Fruit fly (Drosophila melanogaster) whole organism, embryonic: ENCODE measurements around the gene gb.

Experiments used
- Atf6 ChIP-seq: fragments of 200-800 bp; sonication (Bioruptor generic); IDR thresholded peaks from 2 replicates; pipeline ENCODE4 v1.3.6; 2022; ENCODE audit warnings: missing biosample characterization, missing genetic modification characterization
- B-H1 ChIP-seq: fragments of 200-800 bp; sonication (Bioruptor generic); IDR thresholded peaks from 3 replicates; pipeline ENCODE4 v1.3.6; 2022; ENCODE audit warnings: missing biosample characterization, missing genetic modification characterization
- CG10543 ChIP-seq: fragments of 200-800 bp; sonication (Bioruptor generic); optimal IDR thresholded peaks from 3 replicates; lab custom pipeline; 2017; ENCODE audit warnings: missing biosample characterization, mild to moderate bottlenecking, missing genetic modification characterization, moderate library complexity
- CG11093 ChIP-seq: fragments of 200-800 bp; sonication (Bioruptor generic); IDR thresholded peaks from 3 replicates; pipeline ENCODE4 v1.3.6; 2022; ENCODE audit warnings: missing biosample characterization, missing genetic modification characterization
- CG11398 ChIP-seq: fragments of 200-800 bp; sonication (Bioruptor generic); optimal IDR thresholded peaks from 2 replicates; lab custom pipeline; 2016; ENCODE audit warnings: missing biosample characterization, missing genetic modification characterization
- CG12071 ChIP-seq: fragments of 200-800 bp; sonication (Bioruptor generic); optimal IDR thresholded peaks from 3 replicates; lab custom pipeline; 2018; ENCODE audit warnings: missing biosample characterization, mild to moderate bottlenecking, missing genetic modification characterization
- CG14014 ChIP-seq: fragments of 200-800 bp; sonication (Bioruptor generic); IDR thresholded peaks from 2 replicates; pipeline ENCODE4 v1.3.6; 2022; ENCODE audit warnings: missing biosample characterization, missing genetic modification characterization
- CG14667 ChIP-seq: fragments of 200-800 bp; sonication (Bioruptor generic); IDR thresholded peaks from 2 replicates; pipeline ENCODE4 v1.3.6; 2022; ENCODE audit warnings: missing biosample characterization, missing genetic modification characterization
- CG15011 ChIP-seq: fragments of 200-800 bp; sonication (Bioruptor generic); optimal IDR thresholded peaks from 3 replicates; lab custom pipeline; 2018; ENCODE audit warnings: missing biosample characterization, mild to moderate bottlenecking, missing genetic modification characterization
- CG3407 ChIP-seq: fragments of 200-800 bp; sonication (Bioruptor generic); optimal IDR thresholded peaks from 2 replicates; lab custom pipeline; 2018; ENCODE audit warnings: missing biosample characterization, mild to moderate bottlenecking, missing genetic modification characterization
- CG34224 ChIP-seq: fragments of 200-800 bp; sonication (Bioruptor generic); IDR thresholded peaks from 3 replicates; pipeline ENCODE4 v1.3.6; 2022; ENCODE audit warnings: missing biosample characterization, missing genetic modification characterization; ENCODE audit not compliant: partially characterized antibody
- CG4282 ChIP-seq: fragments of 200-800 bp; sonication (Bioruptor generic); optimal IDR thresholded peaks from 2 replicates; lab custom pipeline; 2016; ENCODE audit warnings: missing biosample characterization, missing genetic modification characterization
- CG4360 ChIP-seq: fragments of 200-800 bp; sonication (Bioruptor generic); IDR thresholded peaks from 2 replicates; pipeline ENCODE4 v1.3.6; 2022; ENCODE audit warnings: missing biosample characterization, missing genetic modification characterization
- CG4617 ChIP-seq: fragments of 200-800 bp; sonication (Bioruptor generic); optimal IDR thresholded peaks from 3 replicates; lab custom pipeline; 2016; ENCODE audit warnings: missing biosample characterization, missing genetic modification characterization, borderline replicate concordance
- CG4730 ChIP-seq: fragments of 200-800 bp; sonication (Bioruptor generic); IDR thresholded peaks from 2 replicates; pipeline ENCODE4 v1.3.6; 2022; ENCODE audit warnings: missing biosample characterization, missing genetic modification characterization
- CG6689 ChIP-seq: fragments of 200-800 bp; sonication (Bioruptor generic); IDR thresholded peaks from 2 replicates; pipeline ENCODE4 v1.3.6; 2022; ENCODE audit warnings: missing biosample characterization, missing genetic modification characterization
- CG6854 ChIP-seq: fragments of 200-800 bp; sonication (Bioruptor generic); optimal IDR thresholded peaks from 3 replicates; lab custom pipeline; 2017; ENCODE audit warnings: missing biosample characterization, mild to moderate bottlenecking, missing genetic modification characterization
- CG8281 ChIP-seq: fragments of 200-800 bp; sonication (Bioruptor generic); optimal IDR thresholded peaks from 2 replicates; lab custom pipeline; 2018; ENCODE audit warnings: missing biosample characterization, mild to moderate bottlenecking, missing genetic modification characterization, moderate library complexity
- CG8944 ChIP-seq: fragments of 200-800 bp; sonication (Bioruptor generic); optimal IDR thresholded peaks from 3 replicates; lab custom pipeline; 2016; ENCODE audit warnings: missing biosample characterization, missing genetic modification characterization
- CG9215 ChIP-seq: fragments of 200-800 bp; sonication (Bioruptor generic); IDR thresholded peaks from 2 replicates; pipeline ENCODE4 v1.3.6; 2022; ENCODE audit warnings: missing biosample characterization, missing genetic modification characterization
- CTCF ChIP-seq: fragments of 200-800 bp; sonication (Bioruptor generic); optimal IDR thresholded peaks from 2 replicates; lab custom pipeline; 2017; ENCODE audit warnings: missing biosample characterization, mild to moderate bottlenecking, missing genetic modification characterization, moderate library complexity
- Fer1 ChIP-seq: fragments of 200-800 bp; sonication (Bioruptor generic); optimal IDR thresholded peaks from 2 replicates; lab custom pipeline; 2017; ENCODE audit warnings: missing biosample characterization, mild to moderate bottlenecking, missing genetic modification characterization
- HLHmδ ChIP-seq: fragments of 200-800 bp; sonication (Bioruptor generic); optimal IDR thresholded peaks from 2 replicates; lab custom pipeline; 2018; ENCODE audit warnings: missing biosample characterization, mild to moderate bottlenecking, missing genetic modification characterization, moderate library complexity
- HmgZ ChIP-seq: fragments of 200-800 bp; sonication (Bioruptor generic); optimal IDR thresholded peaks from 2 replicates; lab custom pipeline; 2018; ENCODE audit warnings: missing biosample characterization, mild to moderate bottlenecking, missing genetic modification characterization
- Hsf ChIP-seq: fragments of 200-800 bp; sonication (Bioruptor generic); optimal IDR thresholded peaks from 3 replicates; lab custom pipeline; 2016; ENCODE audit warnings: missing biosample characterization, missing genetic modification characterization
- Jarid2 ChIP-seq: fragments of 200-800 bp; sonication (Bioruptor generic); optimal IDR thresholded peaks from 3 replicates; lab custom pipeline; 2017; ENCODE audit warnings: mild to moderate bottlenecking, missing biosample characterization, missing genetic modification reagents, missing genetic modification characterization
- Lhr ChIP-seq: fragments of 200-800 bp; sonication (Bioruptor generic); optimal IDR thresholded peaks from 3 replicates; lab custom pipeline; 2017; ENCODE audit warnings: mild to moderate bottlenecking, missing biosample characterization, missing genetic modification reagents, missing genetic modification characterization
- Lim3 ChIP-seq: fragments of 200-800 bp; sonication (Bioruptor generic); IDR thresholded peaks from 2 replicates; pipeline ENCODE4 v1.3.6; 2022; ENCODE audit warnings: missing biosample characterization, missing genetic modification characterization
- MTF-1 ChIP-seq: fragments of 200-800 bp; sonication (Bioruptor generic); optimal IDR thresholded peaks from 2 replicates; lab custom pipeline; 2018; ENCODE audit warnings: missing biosample characterization, mild to moderate bottlenecking, missing genetic modification characterization, borderline replicate concordance
- Nf-YC ChIP-seq: fragments of 200-800 bp; optimal IDR thresholded peaks from 3 replicates; lab custom pipeline; 2019; ENCODE audit warnings: missing biosample characterization, mild to moderate bottlenecking, missing genetic modification characterization, moderate library complexity
- Oli ChIP-seq: fragments of 200-800 bp; sonication (Bioruptor generic); optimal IDR thresholded peaks from 2 replicates; lab custom pipeline; 2018; ENCODE audit warnings: missing biosample characterization, mild to moderate bottlenecking, missing genetic modification characterization, moderate library complexity
- Scr ChIP-seq: fragments of 200-800 bp; sonication (Bioruptor generic); IDR thresholded peaks from 2 replicates; pipeline ENCODE4 v1.3.6; 2022; ENCODE audit warnings: missing biosample characterization, missing genetic modification characterization; ENCODE audit not compliant: partially characterized antibody
- TFAM ChIP-seq: fragments of 200-800 bp; sonication (Bioruptor generic); optimal IDR thresholded peaks from 2 replicates; lab custom pipeline; 2017; ENCODE audit warnings: missing biosample characterization, missing genetic modification characterization, inconsistent platforms
- Xrp1 ChIP-seq: fragments of 200-800 bp; sonication (Bioruptor generic); IDR thresholded peaks from 2 replicates; pipeline ENCODE4 v1.3.6; 2022; ENCODE audit warnings: missing biosample characterization, missing genetic modification characterization
- YL-1 ChIP-seq: fragments of 200-800 bp; sonication (Bioruptor generic); optimal IDR thresholded peaks from 3 replicates; lab custom pipeline; 2017; ENCODE audit warnings: missing biosample characterization, mild to moderate bottlenecking, missing genetic modification characterization
- ab ChIP-seq: fragments of 200-800 bp; sonication (Bioruptor generic); optimal IDR thresholded peaks from 2 replicates; lab custom pipeline; 2016; ENCODE audit warnings: missing biosample characterization, missing genetic modification characterization
- bsh ChIP-seq, 2 experiments: fragments of 200-800 bp; sonication (Bioruptor generic); optimal IDR thresholded peaks; 2 replicates each; lab custom pipeline; 2017 to 2018; ENCODE audit warnings: mild to moderate bottlenecking in 2 of 2, missing biosample characterization in 2 of 2, missing genetic modification characterization in 2 of 2, moderate library complexity in 1 of 2
- chinmo ChIP-seq: fragments of 200-800 bp; sonication (Bioruptor generic); IDR thresholded peaks from 4 replicates; pipeline ENCODE4 v1.3.6; 2022; ENCODE audit warnings: missing biosample characterization, missing genetic modification characterization; ENCODE audit not compliant: partially characterized antibody
- crc ChIP-seq: fragments of 200-800 bp; sonication (Bioruptor generic); optimal IDR thresholded peaks from 2 replicates; lab custom pipeline; 2016; ENCODE audit warnings: missing biosample characterization, missing genetic modification characterization
- inv ChIP-seq: fragments of 200-800 bp; sonication (Bioruptor generic); IDR thresholded peaks from 2 replicates; pipeline ENCODE4 v1.3.6; 2022; ENCODE audit warnings: missing biosample characterization, missing genetic modification characterization; ENCODE audit not compliant: partially characterized antibody
- mld ChIP-seq: fragments of 200-800 bp; sonication (Bioruptor generic); IDR thresholded peaks from 3 replicates; pipeline ENCODE4 v1.3.6; 2022; ENCODE audit warnings: missing biosample characterization, missing genetic modification characterization; ENCODE audit not compliant: partially characterized antibody
- sd ChIP-seq: fragments of 200-800 bp; sonication (Bioruptor generic); optimal IDR thresholded peaks from 3 replicates; lab custom pipeline; 2018; ENCODE audit warnings: missing biosample characterization, mild to moderate bottlenecking, missing genetic modification characterization, moderate library complexity
- seq ChIP-seq: fragments of 200-800 bp; sonication (Bioruptor generic); IDR thresholded peaks from 2 replicates; pipeline ENCODE4 v1.3.6; 2022; ENCODE audit warnings: missing biosample characterization, missing genetic modification characterization
- sim ChIP-seq: fragments of 200-800 bp; sonication (Bioruptor generic); IDR thresholded peaks from 2 replicates; pipeline ENCODE4 v1.3.6; 2022; ENCODE audit warnings: missing biosample characterization, missing genetic modification characterization
- sna ChIP-seq: fragments of 200-800 bp; sonication (Bioruptor generic); IDR thresholded peaks from 2 replicates; pipeline ENCODE4 v1.3.6; 2022; ENCODE audit warnings: missing biosample characterization, missing genetic modification characterization; ENCODE audit not compliant: partially characterized antibody
- sr ChIP-seq: fragments of 200-800 bp; sonication (Bioruptor generic); IDR thresholded peaks from 3 replicates; pipeline ENCODE4 v1.3.6; 2022; ENCODE audit warnings: missing biosample characterization, missing genetic modification characterization
- wek ChIP-seq: fragments of 200-800 bp; sonication (Bioruptor generic); optimal IDR thresholded peaks from 3 replicates; lab custom pipeline; 2018; ENCODE audit warnings: missing biosample characterization, mild to moderate bottlenecking, missing genetic modification characterization, moderate library complexity
- zfh2 ChIP-seq: fragments of 200-800 bp; sonication (Bioruptor generic); optimal IDR thresholded peaks from 2 replicates; lab custom pipeline; 2016; ENCODE audit warnings: missing biosample characterization, missing genetic modification characterization

The gb gene

dm6 chr3R:27111784-27112602 is at the start of gene gb, which contains the start of gene CG5815 (continued):
- TF ChIP-seq bsh (GFP tag; optimal IDR thresholded peaks at IDR 0.05; lab: Kevin White, UChicago) = peak; percentile 60 to 90
- peak; percentile 77 for TF ChIP-seq B-H1 (GFP tag; lab: Robert Waterston, UW)
- peak; percentile 32 for TF ChIP-seq CG4282 (GFP tag; lab: Kevin White, UChicago)
- TF ChIP-seq CG14014 = peak; percentile 93
- TF ChIP-seq CG11398 (GFP tag; lab: Kevin White, UChicago) = peak; percentile 43
- peak; percentile 50 for TF ChIP-seq TFAM (GFP tag; lab: Kevin White, UChicago)
- peak; percentile 93 for TF ChIP-seq Atf6 (GFP tag; lab: Robert Waterston, UW)
- peak; percentile 74; the same call in 2 of the 4 replicates for TF ChIP-seq chinmo (GFP tag; lab: Robert Waterston, UW)
- TF ChIP-seq sd (tag; lab: Kevin White, UChicago) = no peak
- TF ChIP-seq sr (GFP tag; lab: Robert Waterston, UW) = 0 out of 3 replicates have a peak, but pooled peaks have one; percentile 53
- TF ChIP-seq Oli (tag; lab: Kevin White, UChicago) = peak; percentile 85
- peak; percentile 70 for TF ChIP-seq CG4617
- TF ChIP-seq HmgZ (tag; lab: Kevin White, UChicago) = peak; percentile 91
- TF ChIP-seq CG6689 (GFP tag; lab: Robert Waterston, UW) = peak; percentile 86
- TF ChIP-seq inv (GFP tag; lab: Robert Waterston, UW) = peak; percentile 91
- peak; percentile 96 for TF ChIP-seq Scr (GFP tag; lab: Robert Waterston, UW)
- TF ChIP-seq CG4730 = peak; percentile 82
- peak; percentile 49; the same call in 1 of the 2 replicates for TF ChIP-seq CG4360
- no peak for TF ChIP-seq wek
- peak; percentile 91 for TF ChIP-seq Hsf (GFP tag; lab: Kevin White, UChicago)
- peak; percentile 17 for TF ChIP-seq CTCF (GFP tag; lab: Kevin White, UChicago)
- TF ChIP-seq seq (GFP tag; lab: Robert Waterston, UW) = peak; percentile 89
- no peak for TF ChIP-seq CG12071 (GFP tag; lab: Kevin White, UChicago)
- peak; percentile 95 for TF ChIP-seq Lhr (GFP tag; lab: Kevin White, UChicago)
- peak; percentile 63 for TF ChIP-seq CG3407
- peak; percentile 87 for TF ChIP-seq mld
- peak; percentile 93 for TF ChIP-seq YL-1
- TF ChIP-seq sim = peak; percentile 64
- TF ChIP-seq CG9215 (GFP tag; lab: Robert Waterston, UW) = peak; percentile 89
- peak; percentile 98 for TF ChIP-seq sna (GFP tag; lab: Robert Waterston, UW)
- TF ChIP-seq MTF-1 (GFP tag; lab: Kevin White, UChicago) = peak; percentile 75
- peak; percentile 49 for TF ChIP-seq crc (GFP tag; lab: Kevin White, UChicago)
- TF ChIP-seq Xrp1 (GFP tag; lab: Robert Waterston, UW) = peak; percentile 95
- TF ChIP-seq ab (GFP tag; lab: Kevin White, UChicago) = peak; percentile 51
- TF ChIP-seq CG10543 (GFP tag; lab: Kevin White, UChicago) = peak; percentile 90
- TF ChIP-seq zfh2 = peak; percentile 89
- TF ChIP-seq Nf-YC (tag; lab: Kevin White, UChicago) = peak; percentile 82
- TF ChIP-seq CG6854 = peak; percentile 70
- TF ChIP-seq Jarid2 (GFP tag; lab: Kevin White, UChicago) = peak; percentile 70
- peak; percentile 76 for TF ChIP-seq CG15011
- TF ChIP-seq CG8944 = peak; percentile 65
- TF ChIP-seq CG34224 = peak; percentile 98
- peak; percentile 60; the same call in 1 of the 2 replicates for TF ChIP-seq Lim3 (GFP tag; lab: Robert Waterston, UW)
- peak; percentile 92 for TF ChIP-seq Fer1 (GFP tag; lab: Kevin White, UChicago)
- peak; percentile 87 for TF ChIP-seq CG14667
- TF ChIP-seq CG8281 (tag; lab: Kevin White, UChicago) = peak; percentile 66
- no peak for TF ChIP-seq HLHmδ (GFP tag; lab: Kevin White, UChicago)
- TF ChIP-seq CG11093 (GFP tag; lab: Robert Waterston, UW) = peak; percentile 73
